Worm (Caenorhabditis elegans): ENCODE results near the gene K07E8.7.

DNA sequence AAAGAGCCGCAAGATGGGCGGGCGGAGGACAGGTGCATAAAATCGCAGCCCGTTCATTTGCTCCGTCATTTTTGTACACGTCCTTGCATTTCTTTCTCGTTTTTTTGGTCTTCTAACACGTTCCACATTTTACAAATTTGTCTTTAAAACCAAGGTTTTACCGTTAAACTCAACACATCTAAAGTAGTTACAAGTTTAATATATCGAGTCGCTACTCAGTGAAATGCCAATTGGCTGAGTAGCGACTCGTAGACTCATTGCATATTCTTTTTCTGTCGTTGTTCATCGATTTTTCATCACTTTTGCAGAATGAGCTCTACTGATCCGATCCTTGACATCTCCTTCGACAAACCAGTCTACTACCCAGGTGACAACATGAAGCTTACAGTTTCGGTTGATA is 23.0 kb downstream of the K07E8.7 start, which contains the start of gene arrd-1:
- no peak for TF ChIP-seq pha-4 (tag; optimal IDR thresholded peaks at IDR 0.05)
- TF ChIP-seq ztf-4 (tag; optimal IDR thresholded peaks at IDR 0.05) = no peak
- TF ChIP-seq zag-1 (tag; optimal IDR thresholded peaks at IDR 0.05) = no peak
- no peak for TF ChIP-seq daf-12 (tag; optimal IDR thresholded peaks at IDR 0.05)
- TF ChIP-seq nhr-23 (tag; optimal IDR thresholded peaks at IDR 0.05) = no peak
- TF ChIP-seq nhr-77 (tag; optimal IDR thresholded peaks at IDR 0.05) = no peak
- no peak for TF ChIP-seq nhr-237 (tag; optimal IDR thresholded peaks at IDR 0.05)
- TF ChIP-seq nhr-28 (tag; optimal IDR thresholded peaks at IDR 0.05) = no peak
- TF ChIP-seq eor-1 (tag; optimal IDR thresholded peaks at IDR 0.05) = no peak
- no peak for TF ChIP-seq elt-1 (tag; optimal IDR thresholded peaks at IDR 0.05)
- no peak for TF ChIP-seq fkh-10 (GFP tag; optimal IDR thresholded peaks at IDR 0.05)
